Worm (Caenorhabditis elegans): Measurements from ENCODE around the gene nlp-51.
A peak's percentile ranks its signal among the peaks of the same experiment; 100 is the strongest.

nlp-51 gene

ce11 chrII:11335670-11336069, 16.2 kb upstream of the nlp-51 start:
- TF ChIP-seq blmp-1 (tag; optimal IDR thresholded peaks at IDR 0.05) (no peak), lsy-2 (tag; optimal IDR thresholded peaks at IDR 0.05) (peak in 1 of 2 experiments; percentile 22), nhr-12 (tag; optimal IDR thresholded peaks at IDR 0.05) (no peak), ces-1 (GFP tag; optimal IDR thresholded peaks at IDR 0.05) (peak; percentile 19), ceh-82 (tag; optimal IDR thresholded peaks at IDR 0.05) (peak in 1 of 3 experiments; percentile 9), unc-86 (tag; optimal IDR thresholded peaks at IDR 0.05) (peak; percentile 19), lin-14 (GFP tag; optimal IDR thresholded peaks at IDR 0.05) (peak; percentile 75), nhr-11 (tag; optimal IDR thresholded peaks at IDR 0.05) (no peak), fkh-10 (GFP tag; optimal IDR thresholded peaks at IDR 0.05) (peak; percentile 39), nhr-47 (tag; optimal IDR thresholded peaks at IDR 0.05) (peak; percentile 12)

- no peak for TF ChIP-seq skn-1 (tag; optimal IDR thresholded peaks at IDR 0.05)
- no peak for TF ChIP-seq vab-15 (tag; optimal IDR thresholded peaks at IDR 0.05)
- TF ChIP-seq ceh-82 (tag; optimal IDR thresholded peaks at IDR 0.05): no peak
- peak; percentile 9 for TF ChIP-seq mep-1 (tag; optimal IDR thresholded peaks at IDR 0.05)
- TF ChIP-seq ces-1 (GFP tag; optimal IDR thresholded peaks at IDR 0.05): no peak
- peak; percentile 34 for TF ChIP-seq elt-2 (tag; optimal IDR thresholded peaks at IDR 0.05)
- TF ChIP-seq ceh-63 (GFP tag; optimal IDR thresholded peaks at IDR 0.05): no peak
- no peak for TF ChIP-seq nhr-12 (tag; optimal IDR thresholded peaks at IDR 0.05)
- no peak for TF ChIP-seq sox-4 (tag; optimal IDR thresholded peaks at IDR 0.05)
- TF ChIP-seq fos-1 (tag; optimal IDR thresholded peaks at IDR 0.05): no peak
- TF ChIP-seq hpl-2 (GFP tag; optimal IDR thresholded peaks at IDR 0.05): no peak
- no peak for TF ChIP-seq C34B4.2 (tag; optimal IDR thresholded peaks at IDR 0.05)
- TF ChIP-seq unc-30 (tag; optimal IDR thresholded peaks at IDR 0.05): no peak
- no peak for TF ChIP-seq zip-4 (GFP tag; optimal IDR thresholded peaks at IDR 0.05)
- no peak for TF ChIP-seq egl-13 (tag; optimal IDR thresholded peaks at IDR 0.05)
- no peak for TF ChIP-seq nhr-20 (tag; optimal IDR thresholded peaks at IDR 0.05)
- no peak for TF ChIP-seq unc-130 (tag; optimal IDR thresholded peaks at IDR 0.05)
- peak; percentile 15 for TF ChIP-seq nhr-71 (tag; optimal IDR thresholded peaks at IDR 0.05)
- peak; percentile 62 for TF ChIP-seq snpc-4 (tag; optimal IDR thresholded peaks at IDR 0.05)
- TF ChIP-seq alr-1 (tag; optimal IDR thresholded peaks at IDR 0.05; ENCODE audit: borderline replicate concordance): no peak
- no peak for TF ChIP-seq lsy-2 (tag; optimal IDR thresholded peaks at IDR 0.05)
- TF ChIP-seq nhr-90 (tag; optimal IDR thresholded peaks at IDR 0.05; ENCODE audit: poor library complexity): peak; percentile 16
- no peak for TF ChIP-seq swsn-7 (tag; optimal IDR thresholded peaks at IDR 0.05)
- TF ChIP-seq lin-13 (GFP tag; optimal IDR thresholded peaks at IDR 0.05): no peak
- peak in 1 of 2 experiments; percentile 38 for TF ChIP-seq efl-1 (optimal IDR thresholded peaks at IDR 0.05)
- TF ChIP-seq efl-1 (GFP tag; optimal IDR thresholded peaks at IDR 0.05 in 1 of 2): peak; percentile 42 to 71
- TF ChIP-seq xbp-1 (tag; optimal IDR thresholded peaks at IDR 0.05): no peak
- no peak for TF ChIP-seq ztf-4 (tag; optimal IDR thresholded peaks at IDR 0.05)
- no peak for TF ChIP-seq rnt-1 (tag; optimal IDR thresholded peaks at IDR 0.05)
- no peak for TF ChIP-seq nhr-19 (GFP tag; conservative IDR thresholded peaks at IDR 0.05)
- TF ChIP-seq irx-1 (tag; optimal IDR thresholded peaks at IDR 0.05): no peak
- no peak for TF ChIP-seq ama-1 (optimal IDR thresholded peaks at IDR 0.05)
- TF ChIP-seq tbx-2 (tag; optimal IDR thresholded peaks at IDR 0.05): no peak
- TF ChIP-seq egl-27 (tag; optimal IDR thresholded peaks at IDR 0.05): no peak
- no peak for TF ChIP-seq hlh-17 (GFP tag; optimal IDR thresholded peaks at IDR 0.05; ENCODE audit: borderline replicate concordance)
- TF ChIP-seq unc-86 (tag; optimal IDR thresholded peaks at IDR 0.05): no peak
- no peak for TF ChIP-seq nhr-84 (tag; optimal IDR thresholded peaks at IDR 0.05)
- no peak for TF ChIP-seq nhr-47 (tag; optimal IDR thresholded peaks at IDR 0.05)
- peak; percentile 6 for TF ChIP-seq C16A3.4 (tag; optimal IDR thresholded peaks at IDR 0.05)
- TF ChIP-seq elt-3 (tag; optimal IDR thresholded peaks at IDR 0.05): no peak
- TF ChIP-seq fkh-8 (tag; optimal IDR thresholded peaks at IDR 0.05): no peak
- TF ChIP-seq lin-15B (tag; optimal IDR thresholded peaks at IDR 0.05): no peak
- TF ChIP-seq nhr-77 (tag; optimal IDR thresholded peaks at IDR 0.05): no peak
- no peak for TF ChIP-seq mab-9 (GFP tag; IDR thresholded peaks at IDR 0.05)
- TF ChIP-seq isw-1 (GFP tag; IDR thresholded peaks at IDR 0.05): no peak
- no peak for TF ChIP-seq unc-62 (GFP tag; optimal IDR thresholded peaks at IDR 0.05)
Measured at ce11 chrII:11333846-11334638, 14.6 kb upstream of the nlp-51 start.
